Worm (Caenorhabditis elegans) whole organism, L2 larva: Measurements from ENCODE around the gene phy-3.

Experiments used
- F13H6.1 ChIP-seq: sonication (generic microtip); optimal IDR thresholded peaks from 2 replicates; lab custom pipeline; 2016; ENCODE audit warnings: missing genetic modification characterization, missing compliant biosample characterization
- R02D3.7 ChIP-seq: fragments of 150-350 bp; optimal IDR thresholded peaks from 2 replicates; lab custom pipeline; 2014; ENCODE audit warnings: missing biosample characterization, missing genetic modification characterization
- Y55F3AM.14 ChIP-seq: fragments of 200-800 bp; sonication (Bioruptor generic); optimal IDR thresholded peaks from 2 replicates; lab custom pipeline; 2018; ENCODE audit warnings: mild to moderate bottlenecking, missing genetic modification characterization, missing compliant biosample characterization
- ZK546.5 ChIP-seq: sonication (generic microtip); optimal IDR thresholded peaks from 2 replicates; lab custom pipeline; 2017; ENCODE audit warnings: missing biosample characterization, missing genetic modification characterization
- alr-1 ChIP-seq: fragments of 150-350 bp; optimal IDR thresholded peaks from 2 replicates; lab custom pipeline; 2014; ENCODE audit warnings: missing biosample characterization, missing genetic modification characterization
- ama-1 ChIP-seq: fragments of 150-350 bp; optimal IDR thresholded peaks from 2 replicates; lab custom pipeline; 2018; ENCODE audit warnings: inconsistent platforms
- ceh-16 ChIP-seq: fragments of 150-350 bp; optimal IDR thresholded peaks from 2 replicates; lab custom pipeline; 2014; ENCODE audit warnings: missing biosample characterization, missing genetic modification characterization
- ceh-82 ChIP-seq: fragments of 150-350 bp; optimal IDR thresholded peaks from 2 replicates; lab custom pipeline; 2014; ENCODE audit warnings: missing biosample characterization, missing genetic modification characterization
- dmd-4 ChIP-seq: sonication (generic microtip); optimal IDR thresholded peaks from 2 replicates; lab custom pipeline; 2017; ENCODE audit warnings: missing biosample characterization, missing genetic modification characterization
- egl-27 ChIP-seq: sonication (generic microtip); optimal IDR thresholded peaks from 3 replicates; lab custom pipeline; 2017; ENCODE audit warnings: missing biosample characterization, missing genetic modification reagents, missing genetic modification characterization
- elt-1 ChIP-seq: fragments of 150-350 bp; optimal IDR thresholded peaks from 2 replicates; lab custom pipeline; 2014; ENCODE audit warnings: missing biosample characterization, missing genetic modification characterization
- elt-3 ChIP-seq: sonication (generic microtip); optimal IDR thresholded peaks from 2 replicates; lab custom pipeline; 2017; ENCODE audit warnings: missing biosample characterization, missing genetic modification characterization
- fos-1 ChIP-seq: fragments of 150-350 bp; optimal IDR thresholded peaks from 2 replicates; lab custom pipeline; 2014; ENCODE audit warnings: missing biosample characterization, missing genetic modification characterization
- gmeb-1 ChIP-seq: fragments of 150-350 bp; optimal IDR thresholded peaks from 2 replicates; lab custom pipeline; 2014; ENCODE audit warnings: missing biosample characterization, missing genetic modification characterization
- lin-11 ChIP-seq: fragments of 150-350 bp; sonication (generic microtip); optimal IDR thresholded peaks from 2 replicates; lab custom pipeline; 2014; ENCODE audit warnings: missing biosample characterization, missing genetic modification characterization, inconsistent platforms, mixed read lengths
- lin-13 ChIP-seq: fragments of 150-350 bp; optimal IDR thresholded peaks from 2 replicates; lab custom pipeline; 2014; ENCODE audit warnings: missing biosample characterization, missing genetic modification reagents, missing genetic modification characterization
- lin-39 ChIP-seq: fragments of 150-350 bp; optimal IDR thresholded peaks from 2 replicates; lab custom pipeline; 2014; ENCODE audit warnings: missing biosample characterization, missing genetic modification reagents, missing genetic modification characterization
- lsy-2 ChIP-seq, 2 experiments: fragments of 150-350 bp in 1 of 2; sonication (generic microtip) in 1 of 2; optimal IDR thresholded peaks; 2 replicates each; lab custom pipeline; 2014 to 2017; ENCODE audit warnings: missing biosample characterization in 2 of 2, missing genetic modification characterization in 2 of 2
- mab-5 ChIP-seq: fragments of 150-350 bp; optimal IDR thresholded peaks from 2 replicates; lab custom pipeline; 2014; ENCODE audit warnings: missing biosample characterization, missing genetic modification characterization
- mbf-1 ChIP-seq: sonication (generic microtip); optimal IDR thresholded peaks from 2 replicates; lab custom pipeline; 2017; ENCODE audit warnings: missing biosample characterization, missing genetic modification characterization
- mdl-1 ChIP-seq, 2 experiments: fragments of 150-350 bp in 1 of 2; sonication (generic microtip) in 1 of 2; optimal IDR thresholded peaks; 2 replicates each; lab custom pipeline; 2017; ENCODE audit warnings: missing biosample characterization in 2 of 2, missing genetic modification characterization in 2 of 2
- nhr-11 ChIP-seq: fragments of 150-350 bp; optimal IDR thresholded peaks from 2 replicates; lab custom pipeline; 2014; ENCODE audit warnings: missing biosample characterization, missing genetic modification characterization
- nhr-12 ChIP-seq: fragments of 150-350 bp; optimal IDR thresholded peaks from 2 replicates; lab custom pipeline; 2014; ENCODE audit warnings: missing biosample characterization, missing genetic modification characterization
- nhr-129 ChIP-seq: fragments of 150-350 bp; optimal IDR thresholded peaks from 2 replicates; lab custom pipeline; 2014; ENCODE audit warnings: missing biosample characterization, missing genetic modification characterization
- nhr-21 ChIP-seq: fragments of 150-350 bp; optimal IDR thresholded peaks from 2 replicates; lab custom pipeline; 2014; ENCODE audit warnings: missing biosample characterization, missing genetic modification characterization
- nhr-23 ChIP-seq: fragments of 150-350 bp; optimal IDR thresholded peaks from 2 replicates; lab custom pipeline; 2014; ENCODE audit warnings: missing biosample characterization, missing genetic modification reagents, missing genetic modification characterization
- nhr-237 ChIP-seq: fragments of 150-350 bp; optimal IDR thresholded peaks from 2 replicates; lab custom pipeline; 2014; ENCODE audit warnings: missing biosample characterization, missing genetic modification characterization
- nhr-25 ChIP-seq: fragments of 150-350 bp; sonication (generic microtip); optimal IDR thresholded peaks from 3 replicates; lab custom pipeline; 2014; ENCODE audit warnings: missing biosample characterization, missing genetic modification characterization
- nhr-6 ChIP-seq: fragments of 150-350 bp; optimal IDR thresholded peaks from 2 replicates; lab custom pipeline; 2014; ENCODE audit warnings: missing biosample characterization, missing genetic modification characterization
- peb-1 ChIP-seq: fragments of 150-350 bp; optimal IDR thresholded peaks from 2 replicates; lab custom pipeline; 2014; ENCODE audit warnings: missing biosample characterization, missing genetic modification characterization
- sem-4 ChIP-seq: fragments of 150-350 bp; optimal IDR thresholded peaks from 2 replicates; lab custom pipeline; 2014; ENCODE audit warnings: missing biosample characterization, missing genetic modification reagents, missing genetic modification characterization
- skn-1 ChIP-seq: sonication (generic microtip); optimal IDR thresholded peaks from 2 replicates; lab custom pipeline; 2017; ENCODE audit warnings: missing biosample characterization, missing genetic modification characterization
- sma-3 ChIP-seq: sonication (generic microtip); optimal IDR thresholded peaks from 2 replicates; lab custom pipeline; 2016; ENCODE audit warnings: missing genetic modification reagents, missing genetic modification characterization, missing compliant biosample characterization
- snpc-4 ChIP-seq: fragments of 150-350 bp; optimal IDR thresholded peaks from 2 replicates; lab custom pipeline; 2014; ENCODE audit warnings: missing biosample characterization, missing genetic modification characterization
- unc-39 ChIP-seq: fragments of 150-350 bp; optimal IDR thresholded peaks from 2 replicates; lab custom pipeline; 2014; ENCODE audit warnings: missing biosample characterization, missing genetic modification characterization
- unc-55 ChIP-seq: fragments of 150-350 bp; sonication (generic microtip); optimal IDR thresholded peaks from 3 replicates; lab custom pipeline; 2014; ENCODE audit warnings: missing biosample characterization, missing genetic modification reagents, missing genetic modification characterization
- unc-62 ChIP-seq: fragments of 150-350 bp; optimal IDR thresholded peaks from 2 replicates; lab custom pipeline; 2014; ENCODE audit warnings: missing biosample characterization, missing genetic modification reagents, missing genetic modification characterization
- zag-1 ChIP-seq: fragments of 150-350 bp; optimal IDR thresholded peaks from 2 replicates; lab custom pipeline; 2014; ENCODE audit warnings: missing biosample characterization, missing genetic modification characterization
- ztf-1 ChIP-seq: fragments of 200-800 bp; sonication (Bioruptor generic); conservative IDR thresholded peaks from 2 replicates; pipeline ENCODE4 v1.3.6; 2022; ENCODE audit warnings: missing genetic modification characterization, missing compliant biosample characterization
- ztf-11 ChIP-seq: sonication (generic microtip); optimal IDR thresholded peaks from 2 replicates; lab custom pipeline; 2017; ENCODE audit warnings: missing biosample characterization, missing genetic modification characterization
- ztf-4 ChIP-seq: fragments of 150-350 bp; optimal IDR thresholded peaks from 2 replicates; lab custom pipeline; 2014; ENCODE audit warnings: missing biosample characterization, missing genetic modification characterization

phy-3 gene

ce11 chrV:16832865-16833264, at the start of gene phy-3:
Gene phy-3, plus strand, starts transcription at chrV:16833165.
- no peak for TF ChIP-seq nhr-6 (tag; lab: Kevin White, UChicago)
- no peak for TF ChIP-seq snpc-4 (tag; lab: Kevin White, UChicago)
- no peak for TF ChIP-seq Y55F3AM.14 (GFP tag; lab: Kevin White, UChicago)
- no peak for TF ChIP-seq nhr-21
- no peak for TF ChIP-seq unc-62
- TF ChIP-seq alr-1 (tag; lab: Kevin White, UChicago), result no peak
- no peak for TF ChIP-seq peb-1
- no peak for TF ChIP-seq nhr-237
- TF ChIP-seq sem-4, result no peak
- TF ChIP-seq skn-1, result no peak
- no peak for TF ChIP-seq mab-5 (tag; lab: Kevin White, UChicago)
- no peak for TF ChIP-seq ama-1 (lab: Kevin White, UChicago)
- TF ChIP-seq sma-3 (GFP tag; lab: Kevin White, UChicago), result no peak
- no peak for TF ChIP-seq nhr-23 (tag; lab: Kevin White, UChicago)

ce11 chrV:16784806-16785205, 48.2 kb upstream of the phy-3 start:
- TF ChIP-seq gmeb-1 (tag; lab: Kevin White, UChicago), result no peak
- no peak for TF ChIP-seq nhr-12
- TF ChIP-seq snpc-4 (tag; lab: Kevin White, UChicago), result no peak
- no peak for TF ChIP-seq lin-11 (tag; lab: Kevin White, UChicago)
- no peak for TF ChIP-seq nhr-237
- no peak for TF ChIP-seq lsy-2 (tag; optimal IDR thresholded peaks at IDR 0.05; lab: Kevin White, UChicago)
- TF ChIP-seq ZK546.5 (tag; lab: Kevin White, UChicago), result no peak
- no peak for TF ChIP-seq mdl-1 (tag; optimal IDR thresholded peaks at IDR 0.05; lab: Kevin White, UChicago)
- TF ChIP-seq egl-27, result no peak
- TF ChIP-seq mab-5 (tag; lab: Kevin White, UChicago), result no peak
- no peak for TF ChIP-seq elt-3 (tag; lab: Kevin White, UChicago)
- no peak for TF ChIP-seq lin-13 (GFP tag; lab: Kevin White, UChicago)
- no peak for TF ChIP-seq nhr-21
- no peak for TF ChIP-seq skn-1
- no peak for TF ChIP-seq ztf-1 (GFP tag; lab: Robert Waterston, UW)
- TF ChIP-seq unc-55 (GFP tag; lab: Kevin White, UChicago), result no peak
- TF ChIP-seq peb-1, result no peak

ce11 chrV:16786012-16786411, 47.0 kb upstream of the phy-3 start:
- TF ChIP-seq nhr-11 (tag; lab: Kevin White, UChicago), result no peak
- no peak for TF ChIP-seq ztf-1 (GFP tag; lab: Robert Waterston, UW)
- TF ChIP-seq dmd-4 (tag; lab: Kevin White, UChicago), result no peak
- no peak for TF ChIP-seq lin-11 (tag; lab: Kevin White, UChicago)
- no peak for TF ChIP-seq Y55F3AM.14 (GFP tag; lab: Kevin White, UChicago)
- TF ChIP-seq nhr-23 (tag; lab: Kevin White, UChicago), result no peak
- no peak for TF ChIP-seq unc-39 (tag; lab: Kevin White, UChicago)
- no peak for TF ChIP-seq elt-1 (tag; lab: Kevin White, UChicago)

- TF ChIP-seq ZK546.5 (tag; lab: Kevin White, UChicago) (no peak), snpc-4 (tag; lab: Kevin White, UChicago) (no peak), F13H6.1 (no peak), R02D3.7 (tag; lab: Kevin White, UChicago) (no peak), nhr-11 (tag; lab: Kevin White, UChicago) (no peak), zag-1 (tag; lab: Kevin White, UChicago) (no peak), mdl-1 (tag; optimal IDR thresholded peaks at IDR 0.05; lab: Kevin White, UChicago) (no peak), ceh-82 (tag; lab: Kevin White, UChicago) (no peak), mbf-1 (no peak), nhr-25 (no peak), fos-1 (tag; lab: Kevin White, UChicago) (no peak), alr-1 (tag; lab: Kevin White, UChicago) (no peak), nhr-23 (tag; lab: Kevin White, UChicago) (no peak)
Observed at ce11 chrV:16788967-16789366, 44.0 kb upstream of the phy-3 start, which contains the start of gene immt-2. Gene immt-2, plus strand, starts transcription at chrV:16789267.

ce11 chrV:16792717-16793116, 40.2 kb upstream of the phy-3 start:
- TF ChIP-seq unc-62 (no peak), nhr-23 (tag; lab: Kevin White, UChicago) (no peak), elt-1 (tag; lab: Kevin White, UChicago) (no peak), ceh-16 (tag; lab: Kevin White, UChicago) (no peak), mdl-1 (tag; optimal IDR thresholded peaks at IDR 0.05; lab: Kevin White, UChicago) (no peak), ztf-4 (tag; lab: Kevin White, UChicago) (no peak), nhr-25 (no peak), ztf-11 (no peak), R02D3.7 (tag; lab: Kevin White, UChicago) (no peak), alr-1 (tag; lab: Kevin White, UChicago) (no peak), nhr-237 (no peak), sma-3 (GFP tag; lab: Kevin White, UChicago) (no peak), nhr-12 (no peak), nhr-129 (tag; lab: Kevin White, UChicago) (no peak), lin-39 (no peak), ama-1 (lab: Kevin White, UChicago) (no peak), mab-5 (tag; lab: Kevin White, UChicago) (no peak), skn-1 (no peak), F13H6.1 (no peak)
- TF ChIP-seq, all 48 proteins: peak for 0
